Worm (Caenorhabditis elegans): ENCODE data around the gene dpf-5.

DNA sequence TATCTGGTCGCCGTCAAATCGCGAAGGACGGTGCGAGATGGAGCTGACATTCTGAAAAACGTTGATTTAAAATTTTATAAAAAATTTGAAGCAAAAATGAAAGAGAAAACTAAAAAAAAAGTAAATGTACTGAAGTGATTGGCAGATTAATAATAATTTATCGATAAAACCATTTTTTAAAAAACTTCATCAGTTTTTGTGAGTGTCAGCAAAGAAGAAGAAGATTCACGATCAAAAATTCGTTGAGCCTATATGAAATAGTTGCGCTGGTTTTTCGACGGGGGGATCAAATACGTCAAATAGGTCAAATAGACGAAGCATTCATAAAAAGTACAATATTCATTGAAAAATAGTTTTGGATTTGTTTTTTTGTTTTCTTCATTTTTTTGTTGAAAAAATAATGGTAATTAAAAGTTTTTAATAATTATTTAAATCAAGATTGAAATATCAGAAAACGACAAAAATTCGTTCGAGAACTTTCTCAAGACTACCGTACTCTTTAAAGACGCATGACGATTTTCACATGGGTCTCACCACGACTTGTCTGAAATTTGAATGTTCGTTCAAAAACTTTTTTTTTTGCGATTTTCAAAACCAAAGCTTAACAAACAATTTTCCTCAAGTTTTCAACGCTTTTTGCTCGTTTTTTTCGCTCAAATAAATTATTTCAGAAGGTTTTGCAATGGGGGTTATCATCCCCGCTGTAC, 45.9 kb downstream of the dpf-5 start, which contains the start of the genes memi-1 and cyp-31A3:
- TF ChIP-seq him-1 (tag; optimal IDR thresholded peaks at IDR 0.05) (no peak), dao-5 (tag; optimal IDR thresholded peaks at IDR 0.05) (no peak)

Measured in whole organism, L4/young adult.